Worm (Caenorhabditis elegans): Measurements from ENCODE around the gene skr-9.
"Not testable (repeated sequence)": the region's sequence is repeated elsewhere in the genome, so short reads cannot be mapped to it uniquely, and the experiment has no call there.

The skr-9 gene

DNA sequence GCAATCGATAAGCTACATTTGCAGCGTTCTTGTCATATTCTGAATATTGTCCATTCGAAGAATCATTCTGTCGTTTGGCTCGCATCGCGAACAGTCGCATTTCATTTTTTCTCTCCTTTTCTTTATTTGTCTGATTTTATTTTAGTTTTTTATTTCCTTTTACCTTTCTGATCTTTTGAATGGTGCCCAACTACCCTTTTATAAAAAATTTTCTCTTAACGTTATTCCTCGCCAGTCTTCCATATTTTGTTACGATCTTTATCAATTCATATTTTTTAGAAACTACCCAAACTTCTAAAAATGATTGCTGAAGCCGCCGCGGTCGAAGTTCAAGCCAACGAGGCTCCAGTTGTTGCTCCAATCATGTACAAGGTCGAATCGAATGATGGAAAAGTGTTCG, at the start of gene skr-9:
TSS of gene skr-9 (plus strand) at position 301 of the 400 bp plus-strand sequence.
- TF ChIP-seq T22C8.4 (GFP tag; IDR thresholded peaks at IDR 0.05); ztf-23 (GFP tag; IDR thresholded peaks at IDR 0.05); ref-1 (GFP tag; conservative IDR thresholded peaks at IDR 0.05): not testable (repeated sequence)

DNA sequence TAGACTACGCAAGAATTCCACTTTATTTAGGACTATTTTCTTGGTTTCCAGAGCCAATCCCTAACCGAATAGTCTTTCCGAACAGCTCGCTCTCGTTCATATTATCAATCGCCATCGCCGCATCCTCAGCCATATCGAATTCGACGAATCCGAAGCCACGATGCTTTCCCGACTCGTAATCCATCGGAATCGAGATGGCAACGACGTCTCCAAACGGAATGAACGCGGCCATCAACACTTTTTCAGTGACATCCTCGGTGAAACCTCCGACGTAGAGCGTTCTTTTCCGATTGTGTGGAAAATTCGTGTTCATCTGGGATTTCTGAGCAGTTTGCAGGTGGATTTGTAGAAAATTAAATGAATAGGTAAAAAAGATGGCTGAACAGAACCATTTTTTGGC, 47.0 kb upstream of the skr-9 start, which contains the start of gene cyn-13:
TSS of gene cyn-13 (minus strand) at position 313 of the 400 bp plus-strand sequence.
- no peak for TF ChIP-seq klf-2 (GFP tag; conservative IDR thresholded peaks at IDR 0.05)
- TF ChIP-seq med-1 (GFP tag; optimal IDR thresholded peaks at IDR 0.05; ENCODE audit: insufficient read depth), result no peak
- TF ChIP-seq ztf-23 (GFP tag; IDR thresholded peaks at IDR 0.05), result no peak
- TF ChIP-seq ztf-29 (GFP tag; IDR thresholded peaks at IDR 0.05), result no peak
- TF ChIP-seq T22C8.4 (GFP tag; IDR thresholded peaks at IDR 0.05), result no peak
- TF ChIP-seq cog-1 (tag; optimal IDR thresholded peaks at IDR 0.05), result no peak
- no peak for TF ChIP-seq ref-1 (GFP tag; conservative IDR thresholded peaks at IDR 0.05)

DNA sequence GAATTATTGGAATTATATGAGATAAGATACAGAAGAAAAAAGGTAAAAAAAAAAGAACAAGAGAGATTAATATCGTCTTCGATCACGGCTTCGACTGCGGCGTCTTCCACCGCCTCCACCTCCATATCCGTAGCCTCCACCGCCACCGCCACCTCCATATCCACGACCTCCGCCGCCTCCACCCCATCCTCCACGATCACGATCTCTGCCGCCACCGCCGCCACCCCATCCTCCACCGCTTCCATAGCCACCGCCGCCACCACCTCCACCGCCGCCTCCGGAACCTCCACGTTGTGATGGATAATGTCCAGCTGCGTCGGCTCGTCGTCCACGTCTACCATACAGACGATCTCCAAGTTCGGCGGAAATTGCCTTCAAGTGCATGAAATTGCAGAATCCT, 46.6 kb upstream of the skr-9 start:
- 0 out of 2 replicates have a peak, but pooled peaks have one; percentile 51 for TF ChIP-seq tab-1 (GFP tag; IDR thresholded peaks at IDR 0.05)
- no peak for TF ChIP-seq T22C8.4 (GFP tag; IDR thresholded peaks at IDR 0.05)
- TF ChIP-seq ztf-23 (GFP tag; IDR thresholded peaks at IDR 0.05), result no peak

DNA sequence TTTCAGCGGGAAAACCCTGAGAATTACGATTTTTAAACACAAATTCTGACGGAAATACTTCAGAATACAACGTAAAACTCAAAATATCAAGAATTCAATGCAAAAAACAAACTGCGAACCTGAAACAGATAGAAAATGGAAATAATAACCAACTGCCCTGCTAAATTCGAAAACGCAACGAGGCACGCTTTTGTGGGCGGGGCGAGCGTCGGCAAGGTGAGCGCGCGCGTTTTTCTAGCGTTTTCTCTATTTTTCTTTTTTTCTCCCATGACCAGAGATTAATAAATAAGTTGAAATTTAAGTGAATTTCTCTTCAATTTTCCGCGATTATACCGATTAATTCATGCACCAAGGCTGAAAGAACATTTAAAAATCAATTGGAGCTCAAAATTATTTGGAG, 44.8 kb upstream of the skr-9 start, which contains the start of gene uaf-2:
TSS of gene uaf-2 (minus strand) at position 183 of the 400 bp plus-strand sequence.
- TF ChIP-seq ztf-29 (GFP tag; IDR thresholded peaks at IDR 0.05), result no peak
- peak; percentile 25; the same call in 1 of the 2 replicates for TF ChIP-seq flt-1 (GFP tag; IDR thresholded peaks at IDR 0.05)

DNA sequence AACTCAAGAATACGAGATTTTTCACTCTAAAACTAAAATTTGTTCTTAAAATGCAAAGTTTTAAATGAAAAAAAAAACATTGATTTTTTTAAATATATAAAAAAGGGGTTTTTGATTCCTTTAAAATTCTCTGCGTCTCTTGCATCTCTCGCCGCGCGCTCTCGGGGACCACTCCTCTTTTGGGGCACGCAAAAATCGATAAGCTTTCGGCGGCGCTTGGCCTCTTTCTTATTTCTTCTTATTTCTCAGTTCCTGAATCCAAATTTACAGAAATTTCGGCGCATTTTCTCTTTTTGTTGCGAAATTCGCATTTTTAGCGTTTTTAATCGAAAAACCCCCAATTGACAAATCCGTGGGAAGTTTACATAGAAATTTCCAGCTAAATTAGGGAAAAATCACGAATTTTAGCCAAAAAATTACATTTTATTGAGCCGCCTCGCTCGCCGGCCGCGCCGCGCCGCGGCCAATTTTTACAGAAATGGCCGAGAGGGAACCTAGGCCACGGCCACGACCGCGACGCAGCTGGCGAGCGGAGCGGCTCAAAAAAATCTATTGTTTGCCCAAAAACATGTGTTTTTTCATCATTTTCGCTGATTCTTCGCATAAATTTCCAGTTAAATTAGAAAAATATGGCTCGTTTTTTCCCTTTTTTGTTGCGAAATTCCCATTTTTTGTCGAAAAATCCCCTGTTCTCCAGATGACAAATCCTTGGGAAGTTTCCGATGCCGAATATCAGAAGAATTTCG, 44.2 kb upstream of the skr-9 start, which contains the start of gene itsn-1:
TSS of gene itsn-1 (plus strand) at position 696 of the 746 bp plus-strand sequence.
- TF ChIP-seq ref-1 (GFP tag; conservative IDR thresholded peaks at IDR 0.05) (no peak), tab-1 (GFP tag; IDR thresholded peaks at IDR 0.05) (no peak), T22C8.4 (GFP tag; IDR thresholded peaks at IDR 0.05) (peak; percentile 47; the same call in 1 of the 2 replicates), med-1 (GFP tag; optimal IDR thresholded peaks at IDR 0.05; ENCODE audit: insufficient read depth) (no peak)

DNA sequence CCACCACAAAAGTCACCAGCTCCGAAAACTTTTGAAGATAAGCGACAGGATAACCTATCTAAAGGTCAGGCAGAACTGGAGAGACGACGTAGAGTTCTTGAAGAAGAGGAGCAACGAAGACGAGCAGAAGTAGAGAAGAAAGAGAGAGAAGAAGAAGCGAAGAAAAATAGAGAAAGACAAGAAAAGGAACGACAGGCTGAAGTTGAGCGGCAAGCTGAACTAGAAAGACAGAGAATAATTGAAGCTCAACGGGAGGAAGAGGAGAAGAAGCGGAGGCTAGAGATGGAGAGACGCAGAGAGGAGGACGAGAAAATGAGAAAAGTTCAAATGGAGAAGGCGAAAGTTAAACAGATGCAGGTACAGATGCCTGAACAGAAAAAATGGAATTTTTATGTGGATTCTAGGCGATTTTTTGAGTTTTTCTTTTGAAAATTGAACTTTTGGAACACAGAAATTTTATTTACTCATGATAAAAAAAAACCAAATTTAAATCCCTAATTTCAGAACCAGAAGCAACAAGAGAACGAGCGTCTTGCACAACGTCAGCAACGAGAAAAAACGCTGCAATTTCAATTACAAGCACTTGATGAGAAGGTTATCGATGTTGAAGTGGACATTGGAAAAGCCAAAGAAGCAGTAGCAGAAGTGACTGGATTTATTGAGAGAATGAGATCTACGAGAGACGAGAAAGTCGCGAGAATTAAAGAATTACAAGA, 42.2 kb upstream of the skr-9 start:
- TF ChIP-seq klf-2 (GFP tag; conservative IDR thresholded peaks at IDR 0.05) (no peak), ref-1 (GFP tag; conservative IDR thresholded peaks at IDR 0.05) (no peak), T22C8.4 (GFP tag; IDR thresholded peaks at IDR 0.05) (no peak), med-1 (GFP tag; optimal IDR thresholded peaks at IDR 0.05; ENCODE audit: insufficient read depth) (no peak), ztf-29 (GFP tag; IDR thresholded peaks at IDR 0.05) (no peak), tab-1 (GFP tag; IDR thresholded peaks at IDR 0.05) (no peak), ztf-23 (GFP tag; IDR thresholded peaks at IDR 0.05) (no peak), flt-1 (GFP tag; IDR thresholded peaks at IDR 0.05) (no peak), cog-1 (tag; optimal IDR thresholded peaks at IDR 0.05) (no peak)

ce11 chrIV:17125967-17126366, 37.4 kb upstream of the skr-9 start:
- TF ChIP-seq med-1 (GFP tag; optimal IDR thresholded peaks at IDR 0.05; ENCODE audit: insufficient read depth), result no peak
- no peak for TF ChIP-seq cog-1 (tag; optimal IDR thresholded peaks at IDR 0.05)
- TF ChIP-seq T22C8.4 (GFP tag; IDR thresholded peaks at IDR 0.05), result no peak
- TF ChIP-seq ztf-29 (GFP tag; IDR thresholded peaks at IDR 0.05), result no peak
- no peak for TF ChIP-seq ref-1 (GFP tag; conservative IDR thresholded peaks at IDR 0.05)
- TF ChIP-seq ztf-23 (GFP tag; IDR thresholded peaks at IDR 0.05), result no peak
- no peak for TF ChIP-seq klf-2 (GFP tag; conservative IDR thresholded peaks at IDR 0.05)
- no peak for TF ChIP-seq flt-1 (GFP tag; IDR thresholded peaks at IDR 0.05)
- TF ChIP-seq tab-1 (GFP tag; IDR thresholded peaks at IDR 0.05), result no peak

- no peak for TF ChIP-seq med-1 (GFP tag; optimal IDR thresholded peaks at IDR 0.05; ENCODE audit: insufficient read depth)
- TF ChIP-seq klf-2 (GFP tag; conservative IDR thresholded peaks at IDR 0.05), result no peak
- no peak for TF ChIP-seq T22C8.4 (GFP tag; IDR thresholded peaks at IDR 0.05)
- TF ChIP-seq ztf-29 (GFP tag; IDR thresholded peaks at IDR 0.05), result no peak
- no peak for TF ChIP-seq flt-1 (GFP tag; IDR thresholded peaks at IDR 0.05)
- TF ChIP-seq cog-1 (tag; optimal IDR thresholded peaks at IDR 0.05), result no peak
- TF ChIP-seq ref-1 (GFP tag; conservative IDR thresholded peaks at IDR 0.05), result no peak
- no peak for TF ChIP-seq tab-1 (GFP tag; IDR thresholded peaks at IDR 0.05)
- TF ChIP-seq ztf-23 (GFP tag; IDR thresholded peaks at IDR 0.05), result no peak
Observed at ce11 chrIV:17126512-17126911, 36.9 kb upstream of the skr-9 start.

DNA sequence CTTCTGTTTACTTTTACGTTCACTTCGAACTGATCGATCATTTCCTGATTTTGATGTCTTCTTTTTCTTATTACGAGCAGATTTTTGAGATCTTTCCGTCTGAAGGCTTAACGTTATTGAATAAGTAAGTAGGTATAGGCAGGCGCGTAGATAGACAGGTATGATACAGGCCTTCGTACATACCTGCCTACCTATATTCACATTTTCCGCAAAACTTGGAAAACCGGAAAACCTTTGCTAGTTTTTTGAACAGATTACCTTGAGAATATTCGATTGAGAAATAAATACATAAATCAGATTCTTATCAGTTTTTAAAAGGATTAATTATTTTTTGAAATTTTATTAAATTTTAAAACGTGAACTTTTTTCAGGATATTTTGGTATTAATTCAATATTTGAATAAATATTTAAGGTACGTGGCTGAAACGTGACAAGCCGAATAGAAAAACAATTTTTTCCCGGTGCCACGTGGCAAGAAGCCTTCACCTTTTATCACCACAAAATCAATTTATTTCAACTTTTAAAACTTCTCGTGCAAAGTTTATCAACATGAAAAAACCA, 32.3 kb upstream of the skr-9 start, which contains the start of the genes Y116A8C.37 and Y116A8C.38:
TSS of gene Y116A8C.37 (minus strand) at position 101 of the 561 bp plus-strand sequence.
TSS of gene Y116A8C.38 (plus strand) at position 511 of the 561 bp plus-strand sequence.
- TF ChIP-seq T22C8.4 (GFP tag; IDR thresholded peaks at IDR 0.05) (no peak), tab-1 (GFP tag; IDR thresholded peaks at IDR 0.05) (no peak), ref-1 (GFP tag; conservative IDR thresholded peaks at IDR 0.05) (no peak), klf-2 (GFP tag; conservative IDR thresholded peaks at IDR 0.05) (no peak), ztf-29 (GFP tag; IDR thresholded peaks at IDR 0.05) (no peak), flt-1 (GFP tag; IDR thresholded peaks at IDR 0.05) (no peak), ztf-23 (GFP tag; IDR thresholded peaks at IDR 0.05) (no peak), cog-1 (tag; optimal IDR thresholded peaks at IDR 0.05) (no peak), med-1 (GFP tag; optimal IDR thresholded peaks at IDR 0.05; ENCODE audit: insufficient read depth) (no peak)
